Fruit fly (Drosophila melanogaster) S2 (cell line): ENCODE data around the gene CG13670.

Source experiments
- CG8478 ChIP-seq: fragments of >200 bp; optimal IDR thresholded peaks from 2 replicates; lab custom pipeline; 2018
- CTCF ChIP-seq, 2 experiments: fragments of >200 bp; optimal IDR thresholded peaks; 2 replicates each; lab custom pipeline; 2018

DNA sequence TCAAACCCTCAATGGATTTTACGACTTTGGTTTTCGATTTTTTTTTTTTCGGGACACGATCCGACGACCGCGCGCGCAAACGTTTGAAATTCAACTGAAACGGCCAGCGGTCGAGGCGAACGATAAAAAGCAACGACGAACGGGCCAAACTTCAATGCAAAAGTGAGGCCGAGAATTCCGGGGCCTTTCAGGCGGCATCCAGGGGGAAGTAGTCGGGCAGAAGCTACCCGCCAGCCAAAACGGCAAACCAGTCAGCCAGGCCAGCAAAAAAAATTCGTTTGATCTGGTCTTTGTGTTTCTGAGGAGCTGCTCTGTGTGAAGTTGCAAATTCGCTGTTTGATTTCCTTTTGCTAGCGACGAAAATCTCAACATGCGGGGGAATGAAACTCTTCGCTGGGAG lies 25.3 kb upstream of the CG13670 start, which contains the start of gene CG7201:
- TF ChIP-seq CTCF (optimal IDR thresholded peaks at IDR 0.05; lab: Kevin White, UChicago) (no peak), CG8478 (lab: Kevin White, UChicago) (no peak)
